Worm (Caenorhabditis elegans): ENCODE data around the gene C55A6.3.
"Not testable (repeated sequence)": the region's sequence is repeated elsewhere in the genome, so short reads cannot be mapped to it uniquely, and the experiment has no call there.

Gene C55A6.3

DNA sequence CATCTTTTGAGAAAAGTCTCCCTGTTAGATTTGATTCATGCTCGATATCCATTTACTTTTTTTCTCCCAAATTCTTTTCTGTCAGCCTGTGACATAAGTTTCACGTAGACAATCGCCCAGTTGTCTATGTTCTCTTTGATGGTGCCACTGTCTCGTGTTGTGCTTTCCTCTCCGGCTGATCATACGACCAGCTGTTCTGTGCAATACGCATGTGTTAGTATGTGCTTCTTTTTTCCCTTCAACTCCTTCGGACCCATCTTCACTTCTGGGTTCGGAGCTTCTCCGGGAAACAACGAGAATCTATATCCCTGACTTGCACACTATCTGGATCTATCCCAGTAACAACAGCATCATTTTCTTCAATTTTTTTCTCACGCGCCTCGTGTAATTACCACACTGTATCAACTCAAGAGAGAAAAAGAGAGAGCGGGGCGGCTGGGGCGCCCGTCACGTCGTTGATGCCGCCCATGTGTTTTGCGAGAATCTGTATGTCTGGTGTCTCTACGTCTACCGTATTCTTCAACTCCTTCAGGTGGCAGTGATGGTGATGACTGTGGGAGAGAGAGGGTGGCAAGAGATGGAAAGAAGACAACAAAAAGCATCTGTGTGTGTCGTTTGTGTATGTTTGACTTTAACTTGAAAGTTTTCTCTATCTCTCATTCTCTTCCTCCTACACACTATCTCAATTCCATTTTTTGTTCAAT lies 18.7 kb upstream of the C55A6.3 start:
- no peak for TF ChIP-seq unc-62 (GFP tag; optimal IDR thresholded peaks at IDR 0.05)

DNA sequence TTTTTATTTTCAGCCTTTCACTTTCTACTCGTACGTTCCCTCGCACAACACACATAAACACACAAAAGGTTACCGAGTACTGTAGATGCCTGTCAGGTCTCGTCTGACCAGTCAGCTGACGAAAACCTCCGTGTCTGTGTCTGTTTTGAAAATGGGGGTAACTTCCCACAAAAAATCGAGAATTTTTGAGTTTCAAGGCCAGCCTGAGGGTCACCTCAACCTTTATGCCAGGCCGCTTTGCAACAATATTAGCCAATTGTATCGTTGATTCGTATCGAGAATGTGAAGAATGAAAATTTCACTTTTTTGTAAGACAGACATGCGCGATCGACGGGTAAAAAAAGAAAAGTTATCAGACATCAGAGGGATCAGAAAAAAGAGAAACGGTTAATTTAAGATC lies 17.8 kb upstream of the C55A6.3 start:
- no peak for TF ChIP-seq unc-62 (GFP tag; optimal IDR thresholded peaks at IDR 0.05)

DNA sequence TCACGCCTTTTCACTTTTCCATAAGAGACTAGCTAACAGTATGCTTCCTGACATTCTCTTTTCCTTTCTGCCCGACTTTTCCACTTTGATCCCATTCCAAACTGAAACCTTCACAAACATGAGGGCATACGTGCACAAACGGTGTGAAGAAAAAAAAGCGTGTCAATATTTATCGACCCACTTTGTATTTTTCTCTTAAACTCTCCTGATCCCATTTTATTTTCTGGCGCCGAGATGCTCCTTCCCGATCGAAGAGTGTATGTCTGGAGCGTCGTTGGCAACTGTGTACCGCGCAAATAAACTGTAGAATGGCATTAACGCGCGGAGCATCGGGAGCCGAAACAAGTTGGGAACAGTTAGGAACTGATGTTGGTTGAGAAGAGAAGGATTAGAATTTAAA lies 16.2 kb upstream of the C55A6.3 start:
- TF ChIP-seq unc-62 (GFP tag; optimal IDR thresholded peaks at IDR 0.05), result no peak

DNA sequence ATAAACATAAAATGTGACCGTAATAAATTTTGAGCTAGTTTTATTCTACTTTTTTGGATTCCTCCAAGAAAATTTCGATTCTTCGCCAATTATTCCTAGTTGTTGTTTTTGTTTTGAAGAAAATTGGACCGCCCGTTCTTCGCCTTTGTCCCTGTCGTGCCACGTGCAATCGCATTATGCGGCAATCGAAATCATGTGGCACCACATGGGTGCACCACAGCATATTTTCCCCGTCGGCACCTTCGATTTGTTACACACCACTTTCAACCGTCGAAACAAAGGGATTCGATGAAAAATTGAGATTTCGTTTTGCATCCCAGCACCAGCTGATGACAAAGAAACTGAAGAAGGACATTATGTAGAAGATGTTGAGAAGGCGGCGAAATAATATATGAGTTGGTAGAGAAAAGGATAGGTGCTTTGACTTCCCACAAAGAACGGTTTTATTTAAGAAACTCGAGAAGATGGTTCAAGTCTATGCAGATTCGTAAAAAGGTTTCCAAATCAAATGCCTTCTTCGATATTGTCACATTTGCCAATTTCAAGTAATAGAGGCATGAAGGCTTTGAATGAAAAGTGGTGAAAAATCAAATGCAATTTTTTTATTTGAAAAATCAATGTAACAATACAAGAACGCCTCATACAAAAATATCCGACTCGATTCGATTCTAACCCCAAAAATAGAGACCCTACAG lies 15.4 kb upstream of the C55A6.3 start:
- no peak for TF ChIP-seq unc-62 (GFP tag; optimal IDR thresholded peaks at IDR 0.05)

DNA sequence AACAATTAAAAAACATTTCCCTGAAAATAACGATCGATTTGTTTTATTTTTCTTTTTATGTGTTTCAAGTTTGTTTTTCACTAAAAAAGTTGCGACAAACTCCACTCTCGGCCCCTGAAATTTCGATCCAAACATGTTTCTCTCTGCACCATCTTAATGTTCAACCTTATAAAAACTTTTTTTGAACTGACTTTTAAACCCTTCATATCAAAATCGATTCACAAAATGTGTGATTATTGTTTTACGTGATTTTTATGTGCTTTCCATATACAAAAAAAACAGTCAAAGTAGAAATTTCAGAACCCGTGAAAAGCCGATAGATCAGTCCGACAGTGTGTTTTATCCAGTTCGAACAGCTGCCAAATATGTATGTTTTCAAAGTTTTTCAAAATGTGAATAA lies 14.2 kb upstream of the C55A6.3 start, which contains the start of gene ccch-1:
ccch-1 (plus strand) TSS at position 301 of the 400 bp plus-strand sequence.
- TF ChIP-seq unc-62 (GFP tag; optimal IDR thresholded peaks at IDR 0.05), result no peak

DNA sequence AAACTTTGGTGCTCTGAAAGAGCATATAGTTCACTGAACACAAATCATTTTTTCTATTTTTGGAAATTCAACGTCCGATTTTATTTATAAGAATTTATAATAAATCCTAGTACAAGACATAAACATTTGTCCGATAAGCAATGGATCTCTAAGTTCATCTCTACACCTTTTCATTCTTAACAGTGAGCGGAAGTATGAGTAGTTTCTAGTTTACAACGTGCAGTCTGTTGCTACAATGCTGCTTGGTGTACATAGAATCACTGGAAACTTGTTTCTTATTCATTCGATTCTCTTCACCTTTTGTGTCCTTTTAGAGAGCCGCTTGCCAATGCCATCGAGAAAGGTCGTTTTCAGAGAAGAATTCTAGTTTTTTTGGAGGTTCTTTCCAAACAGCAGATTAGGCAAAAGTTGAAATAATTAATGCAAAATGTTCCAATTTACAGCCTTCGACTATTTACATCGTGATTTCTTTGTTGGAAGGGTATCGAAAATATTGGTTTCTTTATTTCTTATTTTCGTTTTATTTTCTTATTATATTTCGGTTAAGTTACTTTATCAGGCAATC lies 13.7 kb upstream of the C55A6.3 start:
- no peak for TF ChIP-seq unc-62 (GFP tag; optimal IDR thresholded peaks at IDR 0.05)

DNA sequence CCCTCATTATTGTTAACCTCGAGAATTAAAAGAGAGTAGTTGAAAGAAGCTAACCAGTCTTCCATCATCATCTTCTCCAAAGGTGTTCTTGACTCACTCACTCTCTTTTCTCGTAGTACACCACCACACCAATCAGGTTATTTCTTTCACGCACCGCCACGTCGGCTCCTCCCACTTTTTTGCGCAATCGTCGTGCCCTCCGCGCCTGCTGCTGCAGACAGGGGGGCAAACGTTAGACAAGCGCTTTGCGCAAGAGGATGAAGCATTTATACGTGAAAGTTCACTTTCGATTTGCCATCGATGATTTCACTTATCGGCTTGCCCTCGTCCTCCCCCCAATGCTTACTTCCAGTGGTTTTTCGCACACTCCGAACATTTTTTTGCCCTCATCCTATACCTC lies 12.0 kb upstream of the C55A6.3 start:
- TF ChIP-seq unc-62 (GFP tag; optimal IDR thresholded peaks at IDR 0.05), result no peak

DNA sequence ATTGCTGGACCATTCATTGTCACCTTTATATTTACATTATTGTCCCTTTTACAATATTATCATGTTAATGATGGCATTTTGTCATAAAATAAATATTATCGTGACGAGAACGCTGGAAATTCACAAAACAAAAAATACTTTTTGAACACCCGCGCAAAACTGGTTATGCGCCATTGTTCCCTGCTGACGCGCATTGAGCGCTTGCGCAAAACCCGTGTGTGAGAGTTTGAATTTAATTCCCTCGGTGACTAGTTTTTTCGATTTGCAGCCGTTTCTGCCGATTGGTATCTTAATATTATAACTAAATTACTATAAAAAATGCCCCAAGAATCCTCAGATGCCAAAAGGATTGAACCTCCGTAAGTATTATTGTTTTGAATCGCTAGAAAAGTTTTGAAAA lies 8.1 kb upstream of the C55A6.3 start, which contains the start of gene pafo-1:
pafo-1 (plus strand) TSS at position 256 of the 400 bp plus-strand sequence.
- TF ChIP-seq unc-62 (GFP tag; optimal IDR thresholded peaks at IDR 0.05), result no peak

DNA sequence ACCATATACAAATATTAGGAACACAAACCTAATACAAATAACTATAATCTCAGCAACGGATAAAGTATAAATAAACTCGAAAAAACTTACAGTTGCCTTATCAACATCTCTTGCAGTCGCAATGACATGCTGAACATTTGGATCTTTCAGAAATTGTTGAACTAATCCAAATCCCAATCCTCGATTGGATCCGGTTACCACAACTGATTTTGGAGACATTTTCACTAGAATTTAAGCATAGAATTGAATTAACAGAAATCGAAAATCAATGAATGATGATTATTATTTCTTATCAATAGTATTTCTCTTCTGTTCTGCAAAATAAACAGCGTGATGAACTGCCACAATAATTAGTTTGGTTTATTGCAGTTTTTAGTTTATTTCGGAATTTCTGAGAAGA lies 6.9 kb upstream of the C55A6.3 start, which contains the start of the genes C55A6.11 and C55A6.7:
C55A6.11 (plus strand) TSS at position 301 of the 400 bp plus-strand sequence.
C55A6.7 (minus strand) TSS at position 316 of the 400 bp plus-strand sequence.
- no peak for TF ChIP-seq unc-62 (GFP tag; optimal IDR thresholded peaks at IDR 0.05)

DNA sequence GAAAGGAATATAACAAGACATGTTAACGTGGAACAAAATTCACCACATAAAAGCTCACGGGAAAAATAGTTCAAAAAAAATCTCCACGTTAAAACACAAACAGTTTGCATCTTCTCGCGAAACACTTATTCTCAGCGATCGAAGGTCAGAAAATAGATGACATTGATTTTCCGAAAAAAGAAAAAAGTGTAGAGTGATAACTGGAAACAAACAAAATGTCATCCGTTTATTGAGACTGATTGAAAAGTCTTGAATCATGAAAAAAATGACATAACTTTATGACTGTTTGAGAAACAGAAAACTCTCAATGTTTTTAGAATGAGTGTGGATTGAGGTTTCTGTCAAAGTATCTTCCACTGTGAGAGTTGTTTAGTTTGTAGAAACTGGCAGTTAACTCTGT lies 4.5 kb upstream of the C55A6.3 start, which contains the start of gene C55A6.4:
C55A6.4 (minus strand) TSS at position 101 of the 400 bp plus-strand sequence.
- no peak for TF ChIP-seq unc-62 (GFP tag; optimal IDR thresholded peaks at IDR 0.05)

DNA sequence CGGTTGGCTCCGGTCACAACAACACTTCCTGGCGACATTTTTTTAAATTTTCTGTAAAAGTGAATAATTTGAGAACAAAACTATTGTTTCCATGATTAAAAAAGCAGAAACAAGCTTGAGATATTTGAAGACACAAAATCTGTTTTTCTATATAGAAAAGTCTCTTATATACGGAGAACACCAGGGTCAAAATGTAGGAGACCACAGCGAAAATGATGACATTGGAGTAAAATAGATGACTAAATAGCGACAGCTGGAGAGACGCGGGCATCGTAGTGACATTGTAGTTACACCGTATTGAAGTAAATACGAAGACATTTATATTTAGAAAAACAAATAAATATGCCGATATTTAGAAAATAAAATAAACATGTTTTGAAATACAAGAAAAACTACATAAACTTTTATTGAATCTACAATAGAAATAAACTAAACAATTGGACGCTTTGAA lies 2.8 kb upstream of the C55A6.3 start, which contains the start of gene sdz-8:
sdz-8 (minus strand) TSS at position 51 of the 451 bp plus-strand sequence.
- TF ChIP-seq unc-62 (GFP tag; optimal IDR thresholded peaks at IDR 0.05), result no peak

DNA sequence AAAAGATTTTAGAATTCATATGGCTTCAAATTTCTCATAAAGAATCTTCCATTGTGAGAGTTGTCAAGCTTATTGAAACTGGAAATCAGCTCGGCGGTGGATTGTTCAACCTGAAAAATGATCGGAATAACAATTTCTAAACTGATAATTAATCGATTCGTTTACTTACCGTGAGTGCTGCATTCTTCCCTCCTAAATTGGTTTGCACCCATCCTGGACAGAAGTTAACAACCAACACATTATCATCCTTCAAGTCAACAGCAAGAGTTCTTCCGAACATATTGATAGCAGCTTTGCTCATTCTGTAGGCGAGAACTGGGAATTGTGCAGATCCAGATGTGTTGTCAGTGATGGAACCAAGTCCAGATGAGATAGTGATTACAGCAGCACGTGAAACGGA lies 1.8 kb upstream of the C55A6.3 start:
- no peak for TF ChIP-seq unc-62 (GFP tag; optimal IDR thresholded peaks at IDR 0.05)

DNA sequence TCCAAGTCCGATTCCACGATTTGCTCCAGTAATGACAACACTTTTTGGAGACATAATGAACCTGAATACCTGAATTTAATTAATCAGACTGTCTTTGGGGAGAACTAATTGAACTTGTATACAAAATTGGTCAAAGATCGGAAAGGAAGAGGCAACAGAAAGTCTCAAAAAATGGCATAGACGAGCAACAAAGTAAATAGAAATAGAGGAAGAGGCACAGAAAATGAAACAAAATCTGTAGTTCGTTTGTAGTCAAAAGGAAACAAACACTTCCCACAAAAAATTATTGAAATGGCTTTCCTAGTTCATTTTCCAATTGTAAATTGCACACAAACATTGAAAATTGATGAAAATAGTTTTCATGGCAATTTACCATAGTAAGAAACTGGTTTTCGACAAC lies 1.3 kb upstream of the C55A6.3 start, which contains the start of gene C55A6.6:
C55A6.6 (minus strand) TSS at position 61 of the 400 bp plus-strand sequence.
- TF ChIP-seq unc-62 (GFP tag; optimal IDR thresholded peaks at IDR 0.05), result no peak

DNA sequence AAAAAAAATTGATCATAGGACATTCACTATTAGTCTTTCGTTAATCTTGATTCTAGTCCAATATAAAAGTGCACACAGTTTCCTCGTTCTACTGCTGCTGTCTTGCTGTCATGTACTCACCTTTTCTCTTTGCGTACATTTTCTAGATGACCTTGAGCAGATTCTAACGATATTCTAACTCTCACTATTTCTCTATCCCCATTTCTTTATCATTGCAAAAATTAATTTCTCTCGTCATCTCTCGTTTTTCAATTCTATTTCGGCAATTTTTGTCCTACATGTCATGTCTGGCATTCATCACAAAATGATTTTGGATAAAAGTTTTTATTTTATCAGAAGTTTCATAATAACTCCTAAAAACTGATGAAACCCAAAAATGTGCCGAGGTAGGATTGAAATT lies 4.6 kb downstream of the C55A6.3 start, which contains the start of gene ttll-5:
ttll-5 (plus strand) TSS at position 288 of the 400 bp plus-strand sequence.
- no peak for TF ChIP-seq unc-62 (GFP tag; optimal IDR thresholded peaks at IDR 0.05)

DNA sequence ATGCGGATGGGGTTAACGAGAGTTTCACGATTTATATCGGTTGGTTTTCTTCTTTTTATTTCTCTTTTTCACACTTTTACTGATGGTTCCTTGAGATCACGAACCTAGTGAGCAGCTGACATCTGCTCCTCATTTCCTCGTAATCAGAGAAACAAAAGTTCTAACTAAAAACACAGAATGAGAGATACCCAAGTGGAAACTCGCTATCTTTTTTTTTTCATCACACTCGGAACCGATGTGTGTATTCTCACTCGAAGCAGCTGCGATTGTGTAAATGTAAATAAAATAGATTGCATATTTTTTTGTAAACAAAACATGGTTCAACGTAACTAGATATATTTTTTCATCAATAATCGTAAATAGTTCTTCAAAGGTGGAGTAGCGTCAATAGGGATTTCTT lies 7.0 kb downstream of the C55A6.3 start:
- no peak for TF ChIP-seq unc-62 (GFP tag; optimal IDR thresholded peaks at IDR 0.05)

DNA sequence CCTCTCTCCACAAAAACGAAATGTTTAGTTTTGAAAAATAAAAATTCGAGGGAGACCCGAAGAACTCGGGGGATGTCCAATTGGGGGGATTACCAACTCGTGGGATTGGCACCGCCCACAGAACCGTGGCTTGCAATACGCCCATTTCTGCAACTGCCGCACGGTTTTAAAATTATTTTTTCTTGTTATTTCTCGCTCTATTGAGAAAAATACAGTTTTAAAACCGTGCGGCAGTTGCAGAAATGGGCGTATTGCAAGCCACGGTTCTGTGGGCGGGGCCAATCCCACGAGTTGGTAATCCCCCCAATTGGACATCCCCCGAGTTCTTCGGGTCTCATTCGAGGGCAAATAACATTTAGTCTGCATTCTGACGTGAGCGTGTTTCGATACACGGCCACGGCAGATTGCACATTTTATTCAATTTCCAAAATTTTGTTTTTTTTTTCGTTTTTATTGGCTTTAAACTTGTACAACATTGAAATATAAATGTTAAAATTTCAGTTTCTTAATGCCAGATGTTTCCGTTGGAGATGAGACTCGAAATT lies 8.4 kb downstream of the C55A6.3 start, which contains the start of the genes C55A6.1 and C55A6.10:
C55A6.1 (minus strand) TSS at position 116 of the 545 bp plus-strand sequence.
C55A6.10 (plus strand) TSS at position 495 of the 545 bp plus-strand sequence.
- TF ChIP-seq unc-62 (GFP tag; optimal IDR thresholded peaks at IDR 0.05), result not testable (repeated sequence)

Data from whole organism, dauer.